Worm (Caenorhabditis elegans): ENCODE data around the gene uev-2.

- TF ChIP-seq him-1 (tag; optimal IDR thresholded peaks at IDR 0.05): no peak
- TF ChIP-seq W03F9.2 (tag; optimal IDR thresholded peaks at IDR 0.05): no peak
These were observed 18.1 kb upstream of the uev-2 start, which contains the start of gene mlc-3 for ce11 chrIII:5564799-5565198.

Measured in whole organism, L4/young adult.